Worm (Caenorhabditis elegans) whole organism, L4 larva: ENCODE results near the gene ttr-12.

ENCODE experiments used
- T26A8.4 ChIP-seq: fragments of 200-800 bp; sonication (Bioruptor generic); IDR thresholded peaks from 2 replicates; pipeline ENCODE4 v1.3.6; 2022; ENCODE audit warnings: missing genetic modification characterization, missing compliant biosample characterization
- ama-1 ChIP-seq: fragments of 150-350 bp; optimal IDR thresholded peaks from 2 replicates; lab custom pipeline; 2014; ENCODE audit warnings: inconsistent platforms, mixed read lengths
- ceh-20 ChIP-seq: fragments of 200-800 bp; sonication (Bioruptor generic); IDR thresholded peaks from 2 replicates; pipeline ENCODE4 v1.3.6; 2022; ENCODE audit warnings: missing genetic modification reagents, missing genetic modification characterization, missing compliant biosample characterization
- ceh-82 ChIP-seq: sonication (generic microtip); optimal IDR thresholded peaks from 2 replicates; lab custom pipeline; 2017; ENCODE audit warnings: missing biosample characterization, missing genetic modification characterization
- dve-1 ChIP-seq: sonication (generic microtip); optimal IDR thresholded peaks from 2 replicates; lab custom pipeline; 2017; ENCODE audit warnings: antibody characterized with exemption, mild to moderate bottlenecking, missing genetic modification characterization, missing compliant biosample characterization; ENCODE audit not compliant: insufficient read depth
- mdl-1 ChIP-seq, 2 experiments: fragments of 150-350 bp in 1 of 2; sonication (generic microtip) in 1 of 2; optimal IDR thresholded peaks; 2 replicates each; lab custom pipeline; 2014 to 2017; ENCODE audit warnings: missing biosample characterization in 2 of 2, missing genetic modification characterization in 2 of 2
- pha-4 ChIP-seq, 2 experiments: fragments of 150-350 bp in 1 of 2; fragments of 200-800 bp in 1 of 2; sonication (Bioruptor generic) in 1 of 2; IDR thresholded peaks in 1 of 2; optimal IDR thresholded peaks in 1 of 2; 2 replicates each; pipeline versions ENCODE4 v1.3.6 to Lab custom; 2014 to 2022; ENCODE audit warnings: missing genetic modification characterization in 2 of 2, missing genetic modification reagents in 2 of 2, missing biosample characterization in 1 of 2, missing compliant biosample characterization in 1 of 2
- snpc-4 ChIP-seq: fragments of 150-350 bp; optimal IDR thresholded peaks from 2 replicates; lab custom pipeline; 2014; ENCODE audit warnings: missing biosample characterization, missing genetic modification characterization
- unc-130 ChIP-seq: sonication (generic microtip); optimal IDR thresholded peaks from 2 replicates; lab custom pipeline; 2016; ENCODE audit warnings: missing genetic modification reagents, missing genetic modification characterization, missing compliant biosample characterization
- vab-7 ChIP-seq: fragments of 200-800 bp; sonication (Bioruptor generic); IDR thresholded peaks from 2 replicates; pipeline ENCODE4 v1.3.6; 2022; ENCODE audit warnings: missing genetic modification reagents, missing genetic modification characterization, missing compliant biosample characterization

DNA sequence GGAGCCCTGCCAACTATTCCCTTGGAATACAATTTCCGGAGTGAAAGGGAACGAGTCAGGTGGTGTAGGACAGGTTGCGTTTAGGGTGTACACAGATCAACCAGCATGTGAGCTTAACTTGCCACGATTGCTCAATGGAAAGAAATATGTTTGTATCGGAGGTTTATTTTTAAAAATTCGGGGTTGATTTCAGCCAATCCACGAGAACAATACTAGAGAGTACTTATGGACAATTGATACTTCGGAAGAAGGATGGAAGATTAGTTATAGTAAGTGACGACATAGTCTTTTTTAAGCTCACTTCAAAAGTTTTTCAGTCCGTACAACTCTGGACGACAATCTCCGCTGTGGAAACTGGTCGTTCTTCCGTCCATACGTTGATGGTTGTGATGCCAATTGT lies 33.7 kb downstream of the ttr-12 start:
- TF ChIP-seq dve-1 (tag; lab: Kevin White, UChicago) (no peak), ceh-20 (GFP tag; lab: Robert Waterston, UW) (no peak), vab-7 (no peak), snpc-4 (tag; lab: Kevin White, UChicago) (no peak), mdl-1 (tag; optimal IDR thresholded peaks at IDR 0.05; lab: Kevin White, UChicago) (no peak), pha-4 (GFP tag; IDR thresholded peaks at IDR 0.05; lab: Robert Waterston, UW) (no peak), pha-4 (tag; optimal IDR thresholded peaks at IDR 0.05; lab: Kevin White, UChicago) (no peak), unc-130 (GFP tag; lab: Kevin White, UChicago) (no peak), T26A8.4 (GFP tag; lab: Robert Waterston, UW) (no peak), ama-1 (lab: Kevin White, UChicago) (no peak), ceh-82 (no peak)
